Worm (Caenorhabditis elegans): ENCODE data around the gene ubc-22.

ubc-22 gene

DNA sequence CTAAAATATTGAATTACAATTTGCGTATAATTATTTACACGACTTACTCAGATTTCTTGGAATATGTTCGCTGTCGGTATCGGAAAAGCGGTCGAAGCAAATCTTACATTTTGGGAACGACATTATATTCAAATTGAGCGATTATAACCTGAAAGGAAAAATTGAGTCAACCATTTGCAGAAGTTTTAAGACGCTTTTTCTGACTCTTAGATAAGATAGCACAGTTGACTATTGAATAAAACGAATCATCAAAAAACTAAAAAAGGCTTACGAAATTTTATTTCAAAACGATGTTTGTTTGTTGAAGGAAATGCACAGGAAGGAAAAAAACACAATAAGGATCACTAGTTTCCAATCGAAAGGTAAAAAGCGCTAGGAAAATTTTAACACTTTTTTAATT is 40.6 kb downstream of the ubc-22 start, which contains the start of gene rcs-1:
TSS of gene rcs-1 (minus strand) at position 176 of the 400 bp plus-strand sequence.
- no peak for TF ChIP-seq lin-39 (tag; optimal IDR thresholded peaks at IDR 0.05)
- no peak for TF ChIP-seq daf-16 (GFP tag; optimal IDR thresholded peaks at IDR 0.05)
- peak; percentile 6 for TF ChIP-seq daf-16 (tag; optimal IDR thresholded peaks at IDR 0.05)
- no peak for TF ChIP-seq ztf-11 (tag; optimal IDR thresholded peaks at IDR 0.05)
- peak; percentile 54 for TF ChIP-seq pqm-1 (tag; optimal IDR thresholded peaks at IDR 0.05)

ce11 chrX:8824437-8824836 is 44.5 kb downstream of the ubc-22 start, which contains the start of gene ifd-1:
TSS of gene ifd-1 (minus strand) at chrX:8824448.
- TF ChIP-seq nhr-237 (tag; optimal IDR thresholded peaks at IDR 0.05) (no peak), tag-97 (GFP tag; IDR thresholded peaks at IDR 0.05) (no peak), pha-4 (GFP tag; IDR thresholded peaks at IDR 0.05) (no peak), pha-4 (tag; optimal IDR thresholded peaks at IDR 0.05) (no peak), nhr-111 (GFP tag; optimal IDR thresholded peaks at IDR 0.05) (no peak), dmd-6 (GFP tag; IDR thresholded peaks at IDR 0.05) (peak; percentile 51; the same call in 1 of the 2 replicates), ztf-11 (tag; optimal IDR thresholded peaks at IDR 0.05) (no peak), nhr-48 (tag; optimal IDR thresholded peaks at IDR 0.05) (peak; percentile 10), ctbp-1 (GFP tag; IDR thresholded peaks at IDR 0.05) (no peak), tra-1 (GFP tag; IDR thresholded peaks at IDR 0.05) (0 out of 2 replicates have a peak, but pooled peaks have one; percentile 38), pqm-1 (tag; optimal IDR thresholded peaks at IDR 0.05) (peak; percentile 98), fkh-10 (GFP tag; optimal IDR thresholded peaks at IDR 0.05) (no peak), fos-1 (tag; optimal IDR thresholded peaks at IDR 0.05) (no peak), aha-1 (tag) (peak; percentile 43), daf-16 (GFP tag; optimal IDR thresholded peaks at IDR 0.05) (no peak), daf-16 (tag; optimal IDR thresholded peaks at IDR 0.05) (peak; percentile 78), nhr-77 (tag; optimal IDR thresholded peaks at IDR 0.05) (peak; percentile 40), mxl-3 (GFP tag; optimal IDR thresholded peaks at IDR 0.05) (peak; percentile 16), ztf-7 (tag; optimal IDR thresholded peaks at IDR 0.05) (no peak), php-3 (GFP tag; IDR thresholded peaks at IDR 0.05) (peak; percentile 66; the same call in 1 of the 2 replicates), T20F7.1 (GFP tag; optimal IDR thresholded peaks at IDR 0.05) (no peak), hlh-11 (tag; optimal IDR thresholded peaks at IDR 0.05) (peak; percentile 73), egl-27 (tag; optimal IDR thresholded peaks at IDR 0.05) (no peak), daf-8 (GFP tag; IDR thresholded peaks at IDR 0.05) (no peak), dpl-1 (GFP tag; optimal IDR thresholded peaks at IDR 0.05) (no peak), madf-5 (GFP tag; IDR thresholded peaks at IDR 0.05) (no peak), hlh-30 (tag; optimal IDR thresholded peaks at IDR 0.05; ENCODE audit: insufficient read depth) (peak; percentile 23), gei-8 (GFP tag; optimal IDR thresholded peaks at IDR 0.05) (no peak), spr-1 (tag; optimal IDR thresholded peaks at IDR 0.05) (no peak), Y48G9A.11 (GFP tag; IDR thresholded peaks at IDR 0.05) (no peak), dve-1 (tag; optimal IDR thresholded peaks at IDR 0.05; ENCODE audit: insufficient read depth) (peak; percentile 82), skn-1 (tag; optimal IDR thresholded peaks at IDR 0.05) (no peak), nhr-28 (tag; optimal IDR thresholded peaks at IDR 0.05) (peak; percentile 81), mes-2 (tag; optimal IDR thresholded peaks at IDR 0.05; ENCODE audit: poor library complexity, severe bottlenecking) (no peak), zfp-3 (GFP tag; conservative IDR thresholded peaks at IDR 0.05) (no peak), ceh-28 (tag; optimal IDR thresholded peaks at IDR 0.05) (no peak), lsy-2 (tag; optimal IDR thresholded peaks at IDR 0.05) (peak in 1 of 2 experiments; percentile 11)

DNA sequence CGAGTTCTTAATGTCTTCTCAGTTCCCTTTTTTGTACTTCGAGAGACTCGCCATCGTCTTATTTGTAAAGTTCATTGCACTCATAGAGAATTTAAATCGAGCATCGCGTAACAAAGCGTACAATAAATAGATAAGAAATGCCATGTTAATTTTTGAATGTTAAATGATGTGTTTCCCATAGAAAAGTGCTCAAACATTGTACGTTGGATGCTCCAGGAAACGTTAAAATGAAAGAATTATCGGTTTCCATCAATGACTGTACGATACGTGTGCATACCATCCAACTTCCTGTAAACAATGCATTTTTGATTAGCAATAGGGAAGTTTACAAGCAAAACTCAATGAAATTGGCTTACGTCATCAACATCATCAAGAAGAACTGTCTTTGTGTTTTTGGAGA is 48.3 kb downstream of the ubc-22 start:
- no peak for TF ChIP-seq nhr-102 (tag; optimal IDR thresholded peaks at IDR 0.05)
- TF ChIP-seq egl-43 (GFP tag; IDR thresholded peaks at IDR 0.05), result no peak
- peak; percentile 25 for TF ChIP-seq hlh-11 (tag; optimal IDR thresholded peaks at IDR 0.05)
- TF ChIP-seq mdl-1 (tag; optimal IDR thresholded peaks at IDR 0.05), result no peak
- TF ChIP-seq lim-7 (GFP tag; IDR thresholded peaks at IDR 0.05), result no peak
- TF ChIP-seq mxl-3 (GFP tag; optimal IDR thresholded peaks at IDR 0.05), result no peak
- TF ChIP-seq lsy-2 (tag; optimal IDR thresholded peaks at IDR 0.05), result peak in 1 of 2 experiments; percentile 2
- peak; percentile 5 for TF ChIP-seq nhr-28 (tag; optimal IDR thresholded peaks at IDR 0.05)
- TF ChIP-seq pqm-1 (tag; optimal IDR thresholded peaks at IDR 0.05), result peak; percentile 92
- no peak for TF ChIP-seq Y48G9A.11 (GFP tag; IDR thresholded peaks at IDR 0.05)
- TF ChIP-seq php-3 (GFP tag; IDR thresholded peaks at IDR 0.05), result peak; percentile 31; the same call in 1 of the 2 replicates
- no peak for TF ChIP-seq nhr-237 (tag; optimal IDR thresholded peaks at IDR 0.05)
- TF ChIP-seq mep-1 (tag; optimal IDR thresholded peaks at IDR 0.05), result no peak
- no peak for TF ChIP-seq dmd-9 (GFP tag; IDR thresholded peaks at IDR 0.05)
- TF ChIP-seq dpl-1 (GFP tag; optimal IDR thresholded peaks at IDR 0.05), result no peak
- TF ChIP-seq nhr-42 (GFP tag; IDR thresholded peaks at IDR 0.05), result no peak
- no peak for TF ChIP-seq saeg-2 (GFP tag; IDR thresholded peaks at IDR 0.05)
- no peak for TF ChIP-seq zip-2 (tag; optimal IDR thresholded peaks at IDR 0.05)
- no peak for TF ChIP-seq jun-1 (tag; optimal IDR thresholded peaks at IDR 0.05)
- peak; percentile 55 for TF ChIP-seq dve-1 (tag; optimal IDR thresholded peaks at IDR 0.05; ENCODE audit: insufficient read depth)
- no peak for TF ChIP-seq tra-1 (GFP tag; IDR thresholded peaks at IDR 0.05)
